Worm (Caenorhabditis elegans) whole organism, L1 larva: ENCODE measurements around the gene K08F9.3.

Source experiments
- fkh-8 ChIP-seq: sonication (generic microtip); optimal IDR thresholded peaks from 2 replicates; lab custom pipeline; 2016; ENCODE audit warnings: mild to moderate bottlenecking, missing genetic modification characterization, missing compliant biosample characterization
- mdl-1 ChIP-seq, 2 experiments: fragments of 150-350 bp; optimal IDR thresholded peaks; 2 replicates each; lab custom pipeline; 2014 to 2017; ENCODE audit warnings: missing biosample characterization in 2 of 2, missing genetic modification characterization in 2 of 2, inconsistent platforms in 1 of 2
- nhr-11 ChIP-seq: fragments of 150-350 bp; optimal IDR thresholded peaks from 2 replicates; lab custom pipeline; 2014; ENCODE audit warnings: missing biosample characterization, missing genetic modification characterization
- nhr-12 ChIP-seq: sonication (generic microtip); optimal IDR thresholded peaks from 2 replicates; lab custom pipeline; 2017; ENCODE audit warnings: missing biosample characterization, missing genetic modification characterization
- nhr-28 ChIP-seq: fragments of 150-350 bp; optimal IDR thresholded peaks from 2 replicates; lab custom pipeline; 2014; ENCODE audit warnings: missing biosample characterization, missing genetic modification characterization
- rnt-1 ChIP-seq: sonication (generic microtip); optimal IDR thresholded peaks from 2 replicates; lab custom pipeline; 2016; ENCODE audit warnings: mild to moderate bottlenecking, missing genetic modification characterization, moderate library complexity, missing compliant biosample characterization
- tbx-2 ChIP-seq: sonication (generic microtip); optimal IDR thresholded peaks from 2 replicates; lab custom pipeline; 2016; ENCODE audit warnings: missing genetic modification characterization, missing compliant biosample characterization
- unc-62 ChIP-seq: fragments of 150-350 bp; optimal IDR thresholded peaks from 2 replicates; lab custom pipeline; 2014; ENCODE audit warnings: missing biosample characterization, missing genetic modification reagents, missing genetic modification characterization
- ztf-4 ChIP-seq: fragments of 150-350 bp; optimal IDR thresholded peaks from 2 replicates; lab custom pipeline; 2014; ENCODE audit warnings: missing biosample characterization, missing genetic modification characterization

ce11 chrV:15162697-15163096, 22.4 kb downstream of the K08F9.3 start, which contains the start of gene srz-11:
- TF ChIP-seq nhr-28, result no peak
- no peak for TF ChIP-seq mdl-1 (tag; optimal IDR thresholded peaks at IDR 0.05; lab: Kevin White, UChicago)
- TF ChIP-seq ztf-4 (tag; lab: Kevin White, UChicago), result no peak
- no peak for TF ChIP-seq nhr-11 (tag; lab: Kevin White, UChicago)
- TF ChIP-seq rnt-1 (tag; lab: Kevin White, UChicago), result no peak
- no peak for TF ChIP-seq nhr-12 (tag; lab: Kevin White, UChicago)
- no peak for TF ChIP-seq unc-62 (GFP tag; lab: Kevin White, UChicago)
- no peak for TF ChIP-seq tbx-2 (tag; lab: Kevin White, UChicago)
- peak; percentile 24 for TF ChIP-seq fkh-8 (tag; lab: Kevin White, UChicago)
